Fruit fly (Drosophila melanogaster): Measurements from ENCODE around the gene CG10479.
A peak's percentile ranks its signal among the peaks of the same experiment; 100 is the strongest.

CG10479 gene

dm6 chr3L:5943348-5943904, 32.4 kb downstream of the CG10479 start (continued):
- no peak for TF ChIP-seq CG11294 (GFP tag; IDR thresholded peaks at IDR 0.05)
- TF ChIP-seq CG34406 (GFP tag; optimal IDR thresholded peaks at IDR 0.05), result no peak
- no peak for TF ChIP-seq CG32006 (GFP tag; optimal IDR thresholded peaks at IDR 0.05)
- no peak for TF ChIP-seq CG8319 (GFP tag; optimal IDR thresholded peaks at IDR 0.05)
- TF ChIP-seq spab (GFP tag; optimal IDR thresholded peaks at IDR 0.05), result peak; percentile 40
- no peak for TF ChIP-seq CG7368 (GFP tag; optimal IDR thresholded peaks at IDR 0.05)
- no peak for TF ChIP-seq CG11762 (GFP tag; optimal IDR thresholded peaks at IDR 0.05; ENCODE audit: insufficient read depth)
- TF ChIP-seq OdsH (GFP tag; optimal IDR thresholded peaks at IDR 0.05), result no peak
- no peak for TF ChIP-seq cyc (GFP tag; optimal IDR thresholded peaks at IDR 0.05)
- TF ChIP-seq Hr4 (GFP tag; optimal IDR thresholded peaks at IDR 0.05), result no peak
- no peak for TF ChIP-seq Met (GFP tag; optimal IDR thresholded peaks at IDR 0.05)
- TF ChIP-seq Smox (GFP tag; optimal IDR thresholded peaks at IDR 0.05), result no peak
- TF ChIP-seq CG15336 (GFP tag; IDR thresholded peaks at IDR 0.05), result peak; percentile 40; the same call in 1 of the 2 replicates
- TF ChIP-seq achi (GFP tag; optimal IDR thresholded peaks at IDR 0.05), result no peak

dm6 chr3L:5941508-5941907, 34.3 kb downstream of the CG10479 start:
- TF ChIP-seq CG11902 (GFP tag; optimal IDR thresholded peaks at IDR 0.05) (no peak), Lpt (GFP tag; optimal IDR thresholded peaks at IDR 0.05) (no peak), CG1621 (tag; optimal IDR thresholded peaks at IDR 0.05) (peak; percentile 26), CG9139 (GFP tag; optimal IDR thresholded peaks at IDR 0.05) (no peak), CG8119 (GFP tag; IDR thresholded peaks at IDR 0.05) (peak; percentile 39; the same call in 1 of the 3 replicates), topi (GFP tag; optimal IDR thresholded peaks at IDR 0.05) (peak; percentile 10), salr (GFP tag; optimal IDR thresholded peaks at IDR 0.05) (no peak), CG34406 (GFP tag; optimal IDR thresholded peaks at IDR 0.05) (peak; percentile 16), CG6808 (GFP tag; optimal IDR thresholded peaks at IDR 0.05) (peak; percentile 45), CG10669 (GFP tag; optimal IDR thresholded peaks at IDR 0.05) (peak; percentile 41), CG3919 (GFP tag; optimal IDR thresholded peaks at IDR 0.05) (no peak), Ets96B (tag; optimal IDR thresholded peaks at IDR 0.05) (peak; percentile 66), spab (GFP tag; optimal IDR thresholded peaks at IDR 0.05) (peak; percentile 3), eg (GFP tag; IDR thresholded peaks at IDR 0.05) (peak; percentile 36; the same call in 2 of the 3 replicates), Eip75B (GFP tag; optimal IDR thresholded peaks at IDR 0.05) (peak; percentile 7), CG31627 (GFP tag; optimal IDR thresholded peaks at IDR 0.05) (no peak), achi (GFP tag; optimal IDR thresholded peaks at IDR 0.05) (peak; percentile 50), ss (GFP tag; optimal IDR thresholded peaks at IDR 0.05) (peak; percentile 43 to 50), Hr4 (GFP tag; optimal IDR thresholded peaks at IDR 0.05) (no peak), CG8319 (GFP tag; optimal IDR thresholded peaks at IDR 0.05) (no peak), Ets21C (GFP tag; optimal IDR thresholded peaks at IDR 0.05) (no peak), esn (GFP tag; optimal IDR thresholded peaks at IDR 0.05) (peak; percentile 50), CG6792 (GFP tag; optimal IDR thresholded peaks at IDR 0.05) (no peak), Sox14 (GFP tag; optimal IDR thresholded peaks at IDR 0.05) (no peak), dac (GFP tag; optimal IDR thresholded peaks at IDR 0.05) (peak; percentile 25), fd85E (GFP tag; optimal IDR thresholded peaks at IDR 0.05) (no peak), Hr39 (GFP tag; optimal IDR thresholded peaks at IDR 0.05) (peak; percentile 10), pdm3 (GFP tag; optimal IDR thresholded peaks at IDR 0.05) (peak; percentile 15), CG6163 (GFP tag; IDR thresholded peaks at IDR 0.05) (peak; percentile 25), Hr38 (GFP tag; optimal IDR thresholded peaks at IDR 0.05) (no peak), Sox15 (GFP tag; optimal IDR thresholded peaks at IDR 0.05) (no peak), CG4318 (GFP tag; optimal IDR thresholded peaks at IDR 0.05) (no peak), acj6 (GFP tag; optimal IDR thresholded peaks at IDR 0.05) (peak; percentile 13), OdsH (GFP tag; optimal IDR thresholded peaks at IDR 0.05) (peak; percentile 55), Met (GFP tag; optimal IDR thresholded peaks at IDR 0.05) (peak; percentile 19), cyc (GFP tag; optimal IDR thresholded peaks at IDR 0.05) (no peak), svp (GFP tag) (peak; percentile 68), Eip78C (GFP tag) (peak; percentile 82), Gug (GFP tag; IDR thresholded peaks at IDR 0.05) (no peak), CG16779 (tag; optimal IDR thresholded peaks at IDR 0.05) (no peak), fd59A (GFP tag; optimal IDR thresholded peaks at IDR 0.05) (peak; percentile 29), Sox102F (GFP tag; optimal IDR thresholded peaks at IDR 0.05) (peak; percentile 11), Smox (GFP tag; optimal IDR thresholded peaks at IDR 0.05) (no peak), CG11294 (GFP tag; IDR thresholded peaks at IDR 0.05) (no peak), CG32006 (GFP tag; optimal IDR thresholded peaks at IDR 0.05) (peak; percentile 57), CG6276 (GFP tag; optimal IDR thresholded peaks at IDR 0.05) (no peak)
